Fruit fly (Drosophila melanogaster): ENCODE measurements around the gene sp3.

Gene sp3

dm6 chr3R:21521780-21522179 lies 1.1 kb downstream of the sp3 start:
- TF ChIP-seq Hr78 (GFP tag; optimal IDR thresholded peaks at IDR 0.05) (no peak), N (GFP tag; optimal IDR thresholded peaks at IDR 0.05) (no peak), jim (GFP tag; optimal IDR thresholded peaks at IDR 0.05) (no peak), dsf (GFP tag; optimal IDR thresholded peaks at IDR 0.05; ENCODE audit: borderline replicate concordance) (no peak), brk (GFP tag; optimal IDR thresholded peaks at IDR 0.05) (no peak), fru (GFP tag; optimal IDR thresholded peaks at IDR 0.05) (no peak), Sp1 (GFP tag; optimal IDR thresholded peaks at IDR 0.05) (no peak), Hr83 (GFP tag; optimal IDR thresholded peaks at IDR 0.05; ENCODE audit: poor library complexity, severe bottlenecking) (no peak), dl (GFP tag; optimal IDR thresholded peaks at IDR 0.05; ENCODE audit: insufficient read depth in 1 of 2, partially characterized antibody in 2 of 2) (no peak), Abd-B (GFP tag; optimal IDR thresholded peaks at IDR 0.05) (no peak), OdsH (GFP tag; optimal IDR thresholded peaks at IDR 0.05) (no peak)

- TF ChIP-seq CrebA (GFP tag; optimal IDR thresholded peaks at IDR 0.05; ENCODE audit: borderline replicate concordance) (no peak), sv (GFP tag; optimal IDR thresholded peaks at IDR 0.05) (no peak), Abd-B (GFP tag; optimal IDR thresholded peaks at IDR 0.05) (no peak), Dif (GFP tag; optimal IDR thresholded peaks at IDR 0.05; ENCODE audit: partially characterized antibody) (no peak), Myc (optimal IDR thresholded peaks at IDR 0.05) (no peak), foxo (GFP tag; optimal IDR thresholded peaks at IDR 0.05) (no peak), HLH106 (tag; optimal IDR thresholded peaks at IDR 0.05) (no peak), brk (GFP tag; optimal IDR thresholded peaks at IDR 0.05) (no peak), ey (GFP tag; optimal IDR thresholded peaks at IDR 0.05) (no peak), dmrt93B (GFP tag; optimal IDR thresholded peaks at IDR 0.05) (no peak), N (GFP tag; optimal IDR thresholded peaks at IDR 0.05) (no peak), br (GFP tag; optimal IDR thresholded peaks at IDR 0.05) (no peak), dsf (GFP tag; optimal IDR thresholded peaks at IDR 0.05; ENCODE audit: borderline replicate concordance) (no peak), Rel (GFP tag; optimal IDR thresholded peaks at IDR 0.05) (no peak), Rel (tag; optimal IDR thresholded peaks at IDR 0.05) (no peak), Jra (GFP tag; optimal IDR thresholded peaks at IDR 0.05) (no peak), sage (GFP tag; optimal IDR thresholded peaks at IDR 0.05) (no peak), Dfd (GFP tag; optimal IDR thresholded peaks at IDR 0.05) (no peak), dl (GFP tag; optimal IDR thresholded peaks at IDR 0.05; ENCODE audit: insufficient read depth in 1 of 2, partially characterized antibody in 2 of 2) (no peak)
Observed at dm6 chr3R:21524574-21524973, 3.8 kb downstream of the sp3 start.

- no peak for TF ChIP-seq lola (GFP tag; optimal IDR thresholded peaks at IDR 0.05)
- no peak for TF ChIP-seq tai (GFP tag; optimal IDR thresholded peaks at IDR 0.05)
- no peak for TF ChIP-seq dl (GFP tag; optimal IDR thresholded peaks at IDR 0.05; ENCODE audit: insufficient read depth in 1 of 2, partially characterized antibody in 2 of 2)
- no peak for TF ChIP-seq OdsH (GFP tag; optimal IDR thresholded peaks at IDR 0.05)
Observed at dm6 chr3R:21528529-21528928, 7.8 kb downstream of the sp3 start.

- no peak for TF ChIP-seq dl (GFP tag; optimal IDR thresholded peaks at IDR 0.05; ENCODE audit: insufficient read depth in 1 of 2, partially characterized antibody in 2 of 2)
- TF ChIP-seq jim (GFP tag; optimal IDR thresholded peaks at IDR 0.05) = no peak
- no peak for TF ChIP-seq sv (GFP tag; optimal IDR thresholded peaks at IDR 0.05)
- TF ChIP-seq psq (GFP tag; optimal IDR thresholded peaks at IDR 0.05) = no peak
- TF ChIP-seq Hnf4 (GFP tag; optimal IDR thresholded peaks at IDR 0.05) = no peak
- no peak for TF ChIP-seq usp (GFP tag; optimal IDR thresholded peaks at IDR 0.05)
- TF ChIP-seq Myc (optimal IDR thresholded peaks at IDR 0.05) = no peak
- TF ChIP-seq CG32264 (GFP tag; optimal IDR thresholded peaks at IDR 0.05) = no peak
- TF ChIP-seq fru (GFP tag; optimal IDR thresholded peaks at IDR 0.05) = no peak
- no peak for TF ChIP-seq Dfd (GFP tag; optimal IDR thresholded peaks at IDR 0.05)
Observed at dm6 chr3R:21534256-21534655, 13.5 kb downstream of the sp3 start.
